Worm (Caenorhabditis elegans) whole organism, L4 larva: ENCODE measurements around the gene fbxb-50.

ENCODE experiments used
- F10B5.3 ChIP-seq: sonication (generic microtip); optimal IDR thresholded peaks from 2 replicates; lab custom pipeline; 2016; ENCODE audit warnings: mild to moderate bottlenecking, missing genetic modification characterization, missing compliant biosample characterization
- F37D6.2 ChIP-seq: sonication (generic microtip); optimal IDR thresholded peaks from 2 replicates; lab custom pipeline; 2016; ENCODE audit warnings: mild to moderate bottlenecking, missing genetic modification characterization, missing compliant biosample characterization
- T26A8.4 ChIP-seq: fragments of 200-800 bp; sonication (Bioruptor generic); IDR thresholded peaks from 2 replicates; pipeline ENCODE4 v1.3.6; 2022; ENCODE audit warnings: missing genetic modification characterization, missing compliant biosample characterization
- Y105C5A.15 ChIP-seq: fragments of 200-800 bp; sonication (Bioruptor generic); IDR thresholded peaks from 2 replicates; pipeline ENCODE4 v1.3.6; 2022; ENCODE audit warnings: missing genetic modification characterization, missing compliant biosample characterization
- Y75B8A.6 ChIP-seq: fragments of 200-800 bp; sonication (Bioruptor generic); IDR thresholded peaks from 2 replicates; pipeline ENCODE4 v1.3.6; 2022; ENCODE audit warnings: missing genetic modification reagents, missing genetic modification characterization, missing compliant biosample characterization
- ZK337.2 ChIP-seq: fragments of 200-800 bp; sonication (Bioruptor generic); IDR thresholded peaks from 2 replicates; pipeline ENCODE4 v1.3.6; 2022; ENCODE audit warnings: missing genetic modification reagents, missing genetic modification characterization, missing compliant biosample characterization
- ZK546.5 ChIP-seq, 2 experiments: sonication (generic microtip); optimal IDR thresholded peaks; 2 replicates each; lab custom pipeline; 2017; ENCODE audit warnings: missing biosample characterization in 2 of 2, missing genetic modification characterization in 2 of 2
- aha-1 ChIP-seq: fragments of 150-350 bp; peaks from one replicate; lab custom pipeline; 2014; ENCODE audit warnings: missing biosample characterization, missing genetic modification characterization
- arid-1 ChIP-seq: fragments of 200-800 bp; sonication (Bioruptor generic); conservative IDR thresholded peaks from 2 replicates; pipeline ENCODE4 v1.3.6; 2022; ENCODE audit warnings: missing genetic modification reagents, missing genetic modification characterization, missing compliant biosample characterization
- attf-4 ChIP-seq: sonication (generic microtip); optimal IDR thresholded peaks from 3 replicates; lab custom pipeline; 2017; ENCODE audit warnings: missing biosample characterization, missing genetic modification characterization
- ceh-20 ChIP-seq: fragments of 200-800 bp; sonication (Bioruptor generic); IDR thresholded peaks from 2 replicates; pipeline ENCODE4 v1.3.6; 2022; ENCODE audit warnings: missing genetic modification reagents, missing genetic modification characterization, missing compliant biosample characterization
- ceh-62 ChIP-seq: sonication (generic microtip); optimal IDR thresholded peaks from 2 replicates; lab custom pipeline; 2017; ENCODE audit warnings: missing biosample characterization, missing genetic modification characterization
- daf-16 ChIP-seq, 3 experiments: sonication (generic microtip); optimal IDR thresholded peaks; 2 replicates each; lab custom pipeline; 2016 to 2017; ENCODE audit warnings: missing genetic modification characterization in 3 of 3, missing genetic modification reagents in 3 of 3, mild to moderate bottlenecking in 2 of 3, missing compliant biosample characterization in 2 of 3, missing biosample characterization in 1 of 3, moderate library complexity in 1 of 3
- dmd-6 ChIP-seq: fragments of 200-800 bp; sonication (Bioruptor generic); IDR thresholded peaks from 2 replicates; pipeline ENCODE4 v1.3.6; 2022; ENCODE audit warnings: missing genetic modification reagents, missing genetic modification characterization, missing compliant biosample characterization
- dpl-1 ChIP-seq: fragments of 150-350 bp; optimal IDR thresholded peaks from 2 replicates; lab custom pipeline; 2014; ENCODE audit warnings: missing biosample characterization, missing genetic modification reagents, missing genetic modification characterization
- egl-27 ChIP-seq: sonication (generic microtip); optimal IDR thresholded peaks from 3 replicates; lab custom pipeline; 2017; ENCODE audit warnings: missing biosample characterization, missing genetic modification reagents, missing genetic modification characterization
- egl-43 ChIP-seq: fragments of 200-800 bp; sonication (Bioruptor generic); IDR thresholded peaks from 2 replicates; pipeline ENCODE4 v1.3.6; 2022; ENCODE audit warnings: missing genetic modification reagents, missing genetic modification characterization, missing compliant biosample characterization
- gei-8 ChIP-seq: fragments of 200-800 bp; sonication (Bioruptor generic); optimal IDR thresholded peaks from 2 replicates; lab custom pipeline; 2018; ENCODE audit warnings: mild to moderate bottlenecking, missing genetic modification characterization, missing compliant biosample characterization
- hif-1 ChIP-seq, 2 experiments: sonication (generic microtip); optimal IDR thresholded peaks; 2 replicates each; lab custom pipeline; 2016 to 2017; ENCODE audit warnings: missing compliant biosample characterization in 2 of 2, missing genetic modification characterization in 2 of 2, missing genetic modification reagents in 2 of 2, missing genotype in 2 of 2, mild to moderate bottlenecking in 1 of 2
- hlh-11 ChIP-seq: fragments of 200-800 bp; sonication (Bioruptor generic); optimal IDR thresholded peaks from 2 replicates; lab custom pipeline; 2018; ENCODE audit warnings: mild to moderate bottlenecking, missing genetic modification characterization, missing compliant biosample characterization
- hlh-30 ChIP-seq: sonication (generic microtip); optimal IDR thresholded peaks from 2 replicates; lab custom pipeline; 2017; ENCODE audit warnings: antibody characterized with exemption, mild to moderate bottlenecking, missing genetic modification characterization, missing compliant biosample characterization; ENCODE audit not compliant: insufficient read depth
- jun-1 ChIP-seq: fragments of 150-350 bp; optimal IDR thresholded peaks from 2 replicates; lab custom pipeline; 2014; ENCODE audit warnings: missing biosample characterization, missing genetic modification reagents, missing genetic modification characterization
- lim-7 ChIP-seq: fragments of 200-800 bp; sonication (Bioruptor generic); IDR thresholded peaks from 2 replicates; pipeline ENCODE4 v1.3.6; 2022; ENCODE audit warnings: missing genetic modification characterization, missing compliant biosample characterization
- lin-15B ChIP-seq: fragments of 150-350 bp; sonication (generic microtip); optimal IDR thresholded peaks from 3 replicates; lab custom pipeline; 2014; ENCODE audit warnings: missing biosample characterization, missing genetic modification characterization
- lin-29 ChIP-seq: fragments of 200-800 bp; sonication (Bioruptor generic); IDR thresholded peaks from 2 replicates; pipeline ENCODE4 v1.3.6; 2022; ENCODE audit warnings: missing genetic modification reagents, missing genetic modification characterization, missing compliant biosample characterization
- lsy-2 ChIP-seq, 2 experiments: fragments of 150-350 bp in 1 of 2; sonication (generic microtip) in 1 of 2; optimal IDR thresholded peaks; 2 replicates each; lab custom pipeline; 2014 to 2017; ENCODE audit warnings: missing biosample characterization in 2 of 2, missing genetic modification characterization in 2 of 2
- madf-5 ChIP-seq, 2 experiments: fragments of 200-800 bp; sonication (Bioruptor generic); IDR thresholded peaks; 2 replicates each; pipeline ENCODE4 v1.3.6; 2022; ENCODE audit warnings: missing compliant biosample characterization in 2 of 2, missing genetic modification characterization in 2 of 2
- madf-9 ChIP-seq: fragments of 200-800 bp; sonication (Bioruptor generic); conservative IDR thresholded peaks from 2 replicates; pipeline ENCODE4 v1.3.6; 2022; ENCODE audit warnings: missing genetic modification reagents, missing genetic modification characterization, missing compliant biosample characterization
- nhr-10 ChIP-seq: fragments of 150-350 bp; optimal IDR thresholded peaks from 2 replicates; lab custom pipeline; 2014; ENCODE audit warnings: missing biosample characterization, missing genetic modification characterization
- nhr-111 ChIP-seq: fragments of 200-800 bp; sonication (Bioruptor generic); optimal IDR thresholded peaks from 2 replicates; lab custom pipeline; 2018; ENCODE audit warnings: mild to moderate bottlenecking, missing genetic modification characterization, missing compliant biosample characterization
- nhr-237 ChIP-seq: sonication (generic microtip); optimal IDR thresholded peaks from 2 replicates; lab custom pipeline; 2017; ENCODE audit warnings: missing biosample characterization, missing genetic modification characterization
- nhr-28 ChIP-seq: fragments of 150-350 bp; optimal IDR thresholded peaks from 2 replicates; lab custom pipeline; 2014; ENCODE audit warnings: missing biosample characterization, missing genetic modification characterization
- nhr-41 ChIP-seq: fragments of 200-800 bp; sonication (Bioruptor generic); IDR thresholded peaks from 2 replicates; pipeline ENCODE4 v1.3.6; 2022; ENCODE audit warnings: missing genetic modification reagents, missing genetic modification characterization, missing compliant biosample characterization
- nhr-76 ChIP-seq: fragments of 150-350 bp; optimal IDR thresholded peaks from 2 replicates; lab custom pipeline; 2014; ENCODE audit warnings: missing biosample characterization, missing genetic modification characterization
- nhr-77 ChIP-seq: fragments of 150-350 bp; optimal IDR thresholded peaks from 2 replicates; lab custom pipeline; 2014; ENCODE audit warnings: missing biosample characterization, missing genetic modification characterization
- pha-4 ChIP-seq, 2 experiments: fragments of 150-350 bp in 1 of 2; fragments of 200-800 bp in 1 of 2; sonication (Bioruptor generic) in 1 of 2; IDR thresholded peaks in 1 of 2; optimal IDR thresholded peaks in 1 of 2; 2 replicates each; pipeline versions ENCODE4 v1.3.6 to Lab custom; 2014 to 2022; ENCODE audit warnings: missing genetic modification characterization in 2 of 2, missing genetic modification reagents in 2 of 2, missing biosample characterization in 1 of 2, missing compliant biosample characterization in 1 of 2
- pqm-1 ChIP-seq: sonication (generic microtip); optimal IDR thresholded peaks from 2 replicates; lab custom pipeline; 2017; ENCODE audit warnings: missing biosample characterization, missing genetic modification characterization
- rbr-2 ChIP-seq: sonication (generic microtip); optimal IDR thresholded peaks from 2 replicates; lab custom pipeline; 2016; ENCODE audit warnings: missing genotype, missing genetic modification characterization, missing compliant biosample characterization
- saeg-2 ChIP-seq: fragments of 200-800 bp; sonication (Bioruptor generic); IDR thresholded peaks from 2 replicates; pipeline ENCODE4 v1.3.6; 2022; ENCODE audit warnings: missing genetic modification reagents, missing genetic modification characterization, missing compliant biosample characterization
- skn-1 ChIP-seq: fragments of 150-350 bp; optimal IDR thresholded peaks from 2 replicates; lab custom pipeline; 2014; ENCODE audit warnings: missing biosample characterization, missing genetic modification characterization
- spr-1 ChIP-seq: sonication (generic microtip); optimal IDR thresholded peaks from 2 replicates; lab custom pipeline; 2016; ENCODE audit warnings: mild to moderate bottlenecking, missing genetic modification characterization, missing compliant biosample characterization
- spr-3 ChIP-seq: fragments of 200-800 bp; sonication (Bioruptor generic); optimal IDR thresholded peaks from 2 replicates; lab custom pipeline; 2018; ENCODE audit warnings: mild to moderate bottlenecking, missing genetic modification characterization, missing compliant biosample characterization
- tag-97 ChIP-seq: fragments of 200-800 bp; sonication (Bioruptor generic); IDR thresholded peaks from 2 replicates; pipeline ENCODE4 v1.3.6; 2022; ENCODE audit warnings: missing genetic modification characterization, missing compliant biosample characterization
- tra-1 ChIP-seq: fragments of 200-800 bp; sonication (Bioruptor generic); IDR thresholded peaks from 2 replicates; pipeline ENCODE4 v1.3.6; 2022; ENCODE audit warnings: missing genetic modification reagents, missing genetic modification characterization, missing compliant biosample characterization
- vab-7 ChIP-seq: fragments of 200-800 bp; sonication (Bioruptor generic); IDR thresholded peaks from 2 replicates; pipeline ENCODE4 v1.3.6; 2022; ENCODE audit warnings: missing genetic modification reagents, missing genetic modification characterization, missing compliant biosample characterization
- zfp-2 ChIP-seq: sonication (generic microtip); optimal IDR thresholded peaks from 2 replicates; lab custom pipeline; 2016; ENCODE audit warnings: mild to moderate bottlenecking, missing genetic modification characterization, missing compliant biosample characterization
- zfp-3 ChIP-seq: fragments of 200-800 bp; sonication (Bioruptor generic); conservative IDR thresholded peaks from 2 replicates; pipeline ENCODE4 v1.3.6; 2022; ENCODE audit warnings: missing genetic modification reagents, missing genetic modification characterization, missing compliant biosample characterization
- zip-11 ChIP-seq: fragments of 200-800 bp; sonication (Bioruptor generic); IDR thresholded peaks from 2 replicates; pipeline ENCODE4 v1.3.6; 2022; ENCODE audit warnings: missing genetic modification characterization, missing compliant biosample characterization

Gene fbxb-50

ce11 chrII:1597101-1598088 lies 41.2 kb downstream of the fbxb-50 start, which contains the start of gene bath-46:
Gene bath-46, plus strand, starts transcription at chrII:1597906.
- TF ChIP-seq dmd-6 (GFP tag; lab: Robert Waterston, UW): peak; percentile 34; the same call in 1 of the 2 replicates
- no peak for TF ChIP-seq jun-1 (tag; lab: Kevin White, UChicago)
- peak; percentile 75 for TF ChIP-seq lim-7 (GFP tag; lab: Robert Waterston, UW)
- peak; percentile 90 for TF ChIP-seq pqm-1 (tag; lab: Kevin White, UChicago)
- 0 out of 2 replicates have a peak, but pooled peaks have one; percentile 8 for TF ChIP-seq arid-1 (GFP tag; lab: Robert Waterston, UW)
- TF ChIP-seq nhr-76 (tag; lab: Kevin White, UChicago): no peak
- TF ChIP-seq lsy-2 (tag; optimal IDR thresholded peaks at IDR 0.05; lab: Kevin White, UChicago): no peak
- no peak for TF ChIP-seq ZK337.2
- no peak for TF ChIP-seq lin-29 (GFP tag; lab: Robert Waterston, UW)
- TF ChIP-seq Y105C5A.15 (GFP tag; lab: Robert Waterston, UW): 0 out of 2 replicates have a peak, but pooled peaks have one; percentile 35
- no peak for TF ChIP-seq hlh-30 (tag; lab: Kevin White, UChicago)
- no peak for TF ChIP-seq nhr-111 (GFP tag; lab: Kevin White, UChicago)
- TF ChIP-seq T26A8.4 (GFP tag; lab: Robert Waterston, UW): no peak
- TF ChIP-seq daf-16 (GFP tag; optimal IDR thresholded peaks at IDR 0.05; lab: Kevin White, UChicago): no peak
- TF ChIP-seq daf-16 (tag; optimal IDR thresholded peaks at IDR 0.05; lab: Kevin White, UChicago): peak; percentile 68
- no peak for TF ChIP-seq egl-27 (tag; lab: Kevin White, UChicago)
- TF ChIP-seq hlh-11 (tag; lab: Kevin White, UChicago): peak; percentile 48
- TF ChIP-seq zip-11 (GFP tag; lab: Robert Waterston, UW): no peak
- peak; percentile 57 for TF ChIP-seq nhr-28 (tag; lab: Kevin White, UChicago)
- TF ChIP-seq nhr-237 (tag; lab: Kevin White, UChicago): no peak
- no peak for TF ChIP-seq attf-4 (tag; lab: Kevin White, UChicago)
- no peak for TF ChIP-seq zfp-3 (GFP tag; lab: Robert Waterston, UW)
- TF ChIP-seq egl-43 (GFP tag; lab: Robert Waterston, UW): peak; percentile 56; the same call in 1 of the 2 replicates
- TF ChIP-seq ceh-62 (tag; lab: Kevin White, UChicago): no peak
- TF ChIP-seq F37D6.2 (tag; lab: Kevin White, UChicago): no peak
- no peak for TF ChIP-seq tag-97
- TF ChIP-seq nhr-41: no peak
- TF ChIP-seq vab-7: peak; percentile 48; the same call in 1 of the 2 replicates
- TF ChIP-seq nhr-10 (tag; lab: Kevin White, UChicago): no peak
- TF ChIP-seq F10B5.3 (tag; lab: Kevin White, UChicago): no peak
- TF ChIP-seq zfp-2 (tag; lab: Kevin White, UChicago): no peak
- TF ChIP-seq ZK546.5 (tag; optimal IDR thresholded peaks at IDR 0.05; lab: Kevin White, UChicago): no peak
- TF ChIP-seq madf-5 (GFP tag; IDR thresholded peaks at IDR 0.05; lab: Robert Waterston, UW): no peak
- no peak for TF ChIP-seq skn-1 (tag; lab: Kevin White, UChicago)
- no peak for TF ChIP-seq gei-8 (GFP tag; lab: Kevin White, UChicago)
- no peak for TF ChIP-seq nhr-77 (tag; lab: Kevin White, UChicago)
- TF ChIP-seq Y75B8A.6 (GFP tag; lab: Robert Waterston, UW): no peak
- TF ChIP-seq madf-9: 0 out of 2 replicates have a peak, but pooled peaks have one; percentile 13
- TF ChIP-seq ceh-20 (GFP tag; lab: Robert Waterston, UW): no peak
- TF ChIP-seq dpl-1 (GFP tag; lab: Kevin White, UChicago): no peak
- no peak for TF ChIP-seq rbr-2
- TF ChIP-seq spr-3 (GFP tag; lab: Kevin White, UChicago): no peak
- TF ChIP-seq aha-1: no peak
- no peak for TF ChIP-seq saeg-2 (GFP tag; lab: Robert Waterston, UW)
- TF ChIP-seq pha-4 (GFP tag; IDR thresholded peaks at IDR 0.05; lab: Robert Waterston, UW): no peak
- TF ChIP-seq pha-4 (tag; optimal IDR thresholded peaks at IDR 0.05; lab: Kevin White, UChicago): no peak
- no peak for TF ChIP-seq hif-1 (tag; optimal IDR thresholded peaks at IDR 0.05; lab: Kevin White, UChicago)
- no peak for TF ChIP-seq tra-1 (GFP tag; lab: Robert Waterston, UW)
- TF ChIP-seq lin-15B: no peak
- no peak for TF ChIP-seq spr-1 (tag; lab: Kevin White, UChicago)
